Fruit fly (Drosophila melanogaster) whole organism, wandering third instar larva: ENCODE data around the gene RhoGAP71E.

Experiments
- Abd-B ChIP-seq: fragments of >200 bp; optimal IDR thresholded peaks from 2 replicates; lab custom pipeline; 2017; ENCODE audit warnings: missing biosample characterization, missing genetic modification characterization
- CG32264 ChIP-seq: fragments of 200-800 bp; sonication (Bioruptor generic); optimal IDR thresholded peaks from 2 replicates; lab custom pipeline; 2016; ENCODE audit warnings: missing biosample characterization, missing genetic modification characterization
- CG9705 ChIP-seq: fragments of 200-800 bp; sonication (Bioruptor generic); optimal IDR thresholded peaks from 2 replicates; lab custom pipeline; 2018; ENCODE audit warnings: missing biosample characterization, mild to moderate bottlenecking, missing genetic modification characterization
- CrebA ChIP-seq: fragments of 200-800 bp; sonication (Bioruptor generic); optimal IDR thresholded peaks from 2 replicates; lab custom pipeline; 2016; ENCODE audit warnings: missing biosample characterization, mild to moderate bottlenecking, missing genetic modification characterization, borderline replicate concordance
- Dfd ChIP-seq: fragments of >200 bp; optimal IDR thresholded peaks from 2 replicates; lab custom pipeline; 2017; ENCODE audit warnings: missing biosample characterization, missing genetic modification characterization
- Dif ChIP-seq: fragments of 200-275, 200-300 bp; sonication (Bioruptor generic); optimal IDR thresholded peaks from 2 replicates; lab custom pipeline; 2018; ENCODE audit warnings: missing biosample characterization, missing genetic modification characterization; ENCODE audit not compliant: partially characterized antibody
- GATAd ChIP-seq: sonication (Bioruptor generic); optimal IDR thresholded peaks from 2 replicates; lab custom pipeline; 2016; ENCODE audit warnings: missing biosample characterization, missing genetic modification characterization
- HLH106 ChIP-seq: fragments of 200-800 bp; optimal IDR thresholded peaks from 3 replicates; lab custom pipeline; 2019; ENCODE audit warnings: missing biosample characterization, mild to moderate bottlenecking, missing genetic modification characterization, moderate library complexity
- Hnf4 ChIP-seq: fragments of 200-800 bp; sonication (Bioruptor generic); optimal IDR thresholded peaks from 2 replicates; lab custom pipeline; 2016; ENCODE audit warnings: missing biosample characterization, mild to moderate bottlenecking, missing genetic modification characterization
- Hr78 ChIP-seq: fragments of >200 bp; optimal IDR thresholded peaks from 2 replicates; lab custom pipeline; 2017; ENCODE audit warnings: missing biosample characterization, missing genetic modification characterization
- Hr83 ChIP-seq: fragments of 200-300 bp; sonication (Bioruptor generic); optimal IDR thresholded peaks from 2 replicates; lab custom pipeline; 2016; ENCODE audit warnings: missing biosample characterization, mild to moderate bottlenecking, missing genetic modification characterization, moderate library complexity; ENCODE audit not compliant: poor library complexity, severe bottlenecking
- Jra ChIP-seq: sonication (Bioruptor generic); optimal IDR thresholded peaks from 2 replicates; lab custom pipeline; 2016; ENCODE audit warnings: missing biosample characterization, missing genetic modification characterization
- Mio ChIP-seq: sonication (Bioruptor generic); optimal IDR thresholded peaks from 2 replicates; lab custom pipeline; 2016; ENCODE audit warnings: missing biosample characterization, missing genetic modification characterization
- Myc ChIP-seq: fragments of >200 bp; optimal IDR thresholded peaks from 2 replicates; lab custom pipeline; 2017
- N ChIP-seq: fragments of >200 bp; optimal IDR thresholded peaks from 2 replicates; lab custom pipeline; 2018; ENCODE audit warnings: missing biosample characterization, missing external identifiers, missing genetic modification characterization
- OdsH ChIP-seq: fragments of 200-800 bp; sonication (Bioruptor generic); optimal IDR thresholded peaks from 2 replicates; lab custom pipeline; 2016; ENCODE audit warnings: missing biosample characterization, mild to moderate bottlenecking, missing genetic modification characterization
- Rel ChIP-seq, 2 experiments: fragments of 200-800 bp; sonication (Bioruptor generic) in 1 of 2; optimal IDR thresholded peaks; 2 replicates in 1 of 2; 3 replicates in 1 of 2; lab custom pipeline; 2016 to 2019; ENCODE audit warnings: mild to moderate bottlenecking in 2 of 2, missing biosample characterization in 2 of 2, missing genetic modification characterization in 2 of 2, moderate library complexity in 1 of 2
- Sp1 ChIP-seq: fragments of 200-800 bp; sonication (Bioruptor generic); optimal IDR thresholded peaks from 3 replicates; lab custom pipeline; 2019; ENCODE audit warnings: missing biosample characterization, mild to moderate bottlenecking, missing genetic modification characterization, moderate library complexity
- Vsx2 ChIP-seq: fragments of 200-300, 225-300 bp; sonication (Bioruptor generic); optimal IDR thresholded peaks from 2 replicates; lab custom pipeline; 2018; ENCODE audit warnings: missing biosample characterization, missing genetic modification characterization; ENCODE audit not compliant: partially characterized antibody
- br ChIP-seq: fragments of 200-800 bp; sonication (Bioruptor generic); optimal IDR thresholded peaks from 2 replicates; lab custom pipeline; 2016; ENCODE audit warnings: missing biosample characterization, missing genetic modification characterization
- brk ChIP-seq: fragments of 200-800 bp; sonication (Bioruptor generic); optimal IDR thresholded peaks from 2 replicates; lab custom pipeline; 2016; ENCODE audit warnings: missing biosample characterization, mild to moderate bottlenecking, missing genetic modification characterization
- dl ChIP-seq, 2 experiments: fragments of 175-275, 200-275 bp in 1 of 2; fragments of 200-275 bp in 1 of 2; sonication (Bioruptor generic); optimal IDR thresholded peaks; lab custom pipeline; 2018; ENCODE audit warnings: mild to moderate bottlenecking in 2 of 2, missing biosample characterization in 2 of 2, missing genetic modification characterization in 2 of 2, moderate library complexity in 2 of 2; ENCODE audit not compliant: partially characterized antibody in 2 of 2, insufficient read depth in 1 of 2
- dmrt93B ChIP-seq: fragments of 200-800 bp; sonication (Bioruptor generic); optimal IDR thresholded peaks from 2 replicates; lab custom pipeline; 2018; ENCODE audit warnings: missing biosample characterization, mild to moderate bottlenecking, missing genetic modification characterization
- dsf ChIP-seq: sonication (Bioruptor generic); optimal IDR thresholded peaks from 2 replicates; lab custom pipeline; 2016; ENCODE audit warnings: missing biosample characterization, missing genetic modification characterization, borderline replicate concordance
- ey ChIP-seq: fragments of 200-800 bp; sonication (Bioruptor generic); optimal IDR thresholded peaks from 2 replicates; lab custom pipeline; 2016; ENCODE audit warnings: missing biosample characterization, missing genetic modification characterization
- foxo ChIP-seq, 2 experiments: fragments of 200-800 bp; sonication (Bioruptor generic); optimal IDR thresholded peaks; 2 replicates in 1 of 2; 3 replicates in 1 of 2; lab custom pipeline; 2016 to 2017; ENCODE audit warnings: missing biosample characterization in 2 of 2, missing genetic modification characterization in 2 of 2
- fru ChIP-seq: fragments of 200-800 bp; sonication (Bioruptor generic); optimal IDR thresholded peaks from 3 replicates; lab custom pipeline; 2016; ENCODE audit warnings: missing biosample characterization, mild to moderate bottlenecking, missing genetic modification characterization
- h ChIP-seq: fragments of 200-800 bp; sonication (Bioruptor generic); optimal IDR thresholded peaks from 3 replicates; lab custom pipeline; 2016; ENCODE audit warnings: missing biosample characterization, mild to moderate bottlenecking, missing genetic modification characterization
- jim ChIP-seq: fragments of 175-275, 200-325 bp; sonication (Bioruptor generic); optimal IDR thresholded peaks from 2 replicates; lab custom pipeline; 2016; ENCODE audit warnings: missing biosample characterization, mild to moderate bottlenecking, missing genetic modification characterization
- lola ChIP-seq: fragments of >200 bp; optimal IDR thresholded peaks from 2 replicates; lab custom pipeline; 2017; ENCODE audit warnings: missing biosample characterization, missing genetic modification characterization
- pan ChIP-seq: fragments of >200 bp; optimal IDR thresholded peaks from 2 replicates; lab custom pipeline; 2017
- psq ChIP-seq: fragments of 200-800 bp; sonication (Bioruptor generic); optimal IDR thresholded peaks from 3 replicates; lab custom pipeline; 2017; ENCODE audit warnings: missing biosample characterization, mild to moderate bottlenecking, missing genetic modification characterization, moderate library complexity
- rgr ChIP-seq: fragments of 200-800 bp; sonication (Bioruptor generic); optimal IDR thresholded peaks from 3 replicates; lab custom pipeline; 2016; ENCODE audit warnings: missing biosample characterization, mild to moderate bottlenecking, missing genetic modification characterization
- sage ChIP-seq: fragments of 200-800 bp; sonication (Bioruptor generic); optimal IDR thresholded peaks from 2 replicates; lab custom pipeline; 2016; ENCODE audit warnings: missing biosample characterization, mild to moderate bottlenecking, missing genetic modification characterization
- sv ChIP-seq: fragments of 200-800 bp; sonication (Bioruptor generic); optimal IDR thresholded peaks from 3 replicates; lab custom pipeline; 2016; ENCODE audit warnings: missing biosample characterization, missing genetic modification characterization
- tai ChIP-seq: sonication (Bioruptor generic); optimal IDR thresholded peaks from 2 replicates; lab custom pipeline; 2016; ENCODE audit warnings: missing biosample characterization, missing genetic modification characterization
- usp ChIP-seq: fragments of >200 bp; optimal IDR thresholded peaks from 2 replicates; lab custom pipeline; 2017; ENCODE audit warnings: missing biosample characterization, missing genetic modification characterization
- woc ChIP-seq: sonication (Bioruptor generic); optimal IDR thresholded peaks from 2 replicates; lab custom pipeline; 2016; ENCODE audit warnings: missing biosample characterization, mild to moderate bottlenecking, missing genetic modification characterization

The RhoGAP71E gene

DNA sequence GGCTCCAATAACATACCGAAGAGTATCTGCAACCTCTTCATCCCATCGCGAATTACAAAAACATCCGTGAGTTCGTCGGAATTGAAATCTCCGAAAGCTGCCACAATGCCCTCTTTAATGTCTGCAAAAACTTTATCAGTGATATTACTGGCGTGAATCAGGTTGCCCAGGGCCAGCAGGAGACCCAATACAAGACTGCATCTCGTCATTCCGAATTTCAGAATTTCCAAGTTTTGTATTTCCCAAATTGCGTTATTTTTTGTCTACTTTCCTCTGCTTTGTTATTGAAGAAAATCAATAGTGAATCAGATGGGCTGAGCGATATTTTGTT, 26.0 kb upstream of the RhoGAP71E start:
- no peak for TF ChIP-seq Rel (GFP tag; optimal IDR thresholded peaks at IDR 0.05; lab: Kevin White, UChicago)
- peak; percentile 45 for TF ChIP-seq Rel (tag; optimal IDR thresholded peaks at IDR 0.05; lab: Kevin White, UChicago)
- TF ChIP-seq Dif, result no peak
- TF ChIP-seq psq (GFP tag; lab: Kevin White, UChicago), result no peak

DNA sequence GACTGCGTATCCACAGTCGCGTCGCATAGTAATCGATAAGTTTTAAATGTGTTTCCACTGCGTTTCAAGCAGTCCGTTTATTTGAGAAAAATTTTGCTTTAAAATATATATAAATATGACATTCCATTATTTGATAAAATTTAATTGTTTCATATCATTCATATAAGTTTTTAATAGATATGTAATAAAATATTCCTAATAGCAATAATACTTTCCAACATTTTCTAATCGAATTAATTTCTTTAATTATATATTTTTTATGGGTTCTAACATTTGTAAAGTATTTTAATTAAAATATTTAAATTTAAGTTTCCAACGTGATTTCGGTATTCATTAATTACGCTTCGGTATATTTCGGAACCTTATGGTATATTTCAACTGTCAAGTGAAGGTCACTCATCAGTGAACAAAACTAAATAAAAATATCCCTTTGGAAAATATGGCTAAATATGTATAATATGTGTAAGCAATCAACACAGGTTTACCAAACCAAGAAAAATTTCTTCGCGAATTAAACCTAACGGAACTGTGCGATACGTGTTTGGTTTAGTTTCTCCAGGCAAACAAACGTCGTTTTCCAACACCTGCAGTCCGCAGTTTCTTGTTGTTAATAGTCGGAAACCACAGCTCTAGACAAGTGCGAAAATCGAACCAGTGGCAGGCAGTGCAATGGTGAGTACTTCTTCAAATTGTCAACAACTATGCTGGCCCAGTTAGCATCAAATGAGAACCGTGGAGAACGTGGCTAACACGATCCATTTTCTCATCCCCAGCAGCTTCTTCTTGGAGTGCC, 25.4 kb upstream of the RhoGAP71E start, which contains the start of the genes CG7739 and SCCRO:
Gene CG7739, minus strand, starts transcription at position 8 of the 793 bp plus-strand sequence.
Gene SCCRO, plus strand, starts transcription at position 370 of the 793 bp plus-strand sequence.
- TF ChIP-seq h (GFP tag; lab: Kevin White, UChicago) (peak; percentile 26), OdsH (GFP tag; lab: Kevin White, UChicago) (peak; percentile 22), HLH106 (tag; lab: Kevin White, UChicago) (peak; percentile 70), Dif (no peak), lola (GFP tag; lab: Kevin White, UChicago) (no peak), woc (GFP tag; lab: Kevin White, UChicago) (no peak), dl (GFP tag; optimal IDR thresholded peaks at IDR 0.05; lab: Kevin White, UChicago; ENCODE audit: insufficient read depth in 1 of 2, partially characterized antibody in 2 of 2) (no peak), CG32264 (no peak), CrebA (GFP tag; lab: Kevin White, UChicago) (no peak), Rel (GFP tag; optimal IDR thresholded peaks at IDR 0.05; lab: Kevin White, UChicago) (no peak), Rel (tag; optimal IDR thresholded peaks at IDR 0.05; lab: Kevin White, UChicago) (peak; percentile 22), psq (GFP tag; lab: Kevin White, UChicago) (peak; percentile 38), sv (GFP tag; lab: Kevin White, UChicago) (no peak), N (GFP tag; lab: Kevin White, UChicago) (no peak), ey (GFP tag; lab: Kevin White, UChicago) (no peak), Hr83 (GFP tag; lab: Kevin White, UChicago) (peak; percentile 90), Abd-B (no peak), Myc (lab: Kevin White, UChicago) (no peak), usp (GFP tag; lab: Kevin White, UChicago) (no peak), pan (lab: Kevin White, UChicago) (no peak), br (GFP tag; lab: Kevin White, UChicago) (peak; percentile 30), Vsx2 (no peak), foxo (GFP tag; optimal IDR thresholded peaks at IDR 0.05; lab: Kevin White, UChicago) (peak in 1 of 2 experiments; percentile 62), fru (GFP tag; lab: Kevin White, UChicago) (peak; percentile 3), Mio (no peak), Hr78 (GFP tag; lab: Kevin White, UChicago) (no peak), CG9705 (GFP tag; lab: Kevin White, UChicago) (peak; percentile 11), Jra (GFP tag; lab: Kevin White, UChicago) (no peak), jim (GFP tag; lab: Kevin White, UChicago) (peak; percentile 45), dsf (peak; percentile 11), Hnf4 (GFP tag; lab: Kevin White, UChicago) (peak; percentile 69), sage (no peak), brk (GFP tag; lab: Kevin White, UChicago) (no peak), Dfd (GFP tag; lab: Kevin White, UChicago) (no peak), rgr (GFP tag; lab: Kevin White, UChicago) (peak; percentile 65), tai (GFP tag; lab: Kevin White, UChicago) (no peak), Sp1 (GFP tag; lab: Kevin White, UChicago) (peak; percentile 41), dmrt93B (GFP tag; lab: Kevin White, UChicago) (no peak), GATAd (GFP tag; lab: Kevin White, UChicago) (no peak)
